Worm (Caenorhabditis elegans) whole organism, L1 larva: Measurements from ENCODE around the gene srsx-30.

ENCODE experiments used
- aha-1 ChIP-seq: fragments of 150-350 bp; optimal IDR thresholded peaks from 2 replicates; lab custom pipeline; 2014; ENCODE audit warnings: missing biosample characterization, missing genetic modification characterization
- aly-2 ChIP-seq: fragments of 150-350 bp; optimal IDR thresholded peaks from 2 replicates; lab custom pipeline; 2014; ENCODE audit warnings: missing biosample characterization, missing genetic modification characterization
- blmp-1 ChIP-seq: fragments of 150-350 bp; optimal IDR thresholded peaks from 2 replicates; lab custom pipeline; 2014; ENCODE audit warnings: missing biosample characterization, missing genetic modification characterization
- ceh-63 ChIP-seq: fragments of 200-800 bp; sonication (Bioruptor generic); optimal IDR thresholded peaks from 2 replicates; lab custom pipeline; 2018; ENCODE audit warnings: mild to moderate bottlenecking, missing genetic modification characterization, missing compliant biosample characterization
- ceh-8 ChIP-seq: fragments of 200-800 bp; sonication (Bioruptor generic); optimal IDR thresholded peaks from 2 replicates; lab custom pipeline; 2018; ENCODE audit warnings: mild to moderate bottlenecking, missing genetic modification characterization, moderate library complexity, missing compliant biosample characterization
- ceh-88 ChIP-seq: fragments of 200-800 bp; sonication (Bioruptor generic); IDR thresholded peaks from 2 replicates; pipeline ENCODE4 v1.3.6; 2022; ENCODE audit warnings: missing genetic modification characterization, missing compliant biosample characterization
- efl-1 ChIP-seq, 4 experiments: fragments of 150-350 bp; optimal IDR thresholded peaks in 3 of 4; peaks in 1 of 4; 1 replicate in 1 of 4; 2 replicates in 3 of 4; lab custom pipeline; 2014; ENCODE audit warnings: missing biosample characterization in 2 of 4, missing genetic modification characterization in 2 of 4, missing genetic modification reagents in 2 of 4
- efl-3 ChIP-seq: fragments of 200-800 bp; sonication (Bioruptor generic); optimal IDR thresholded peaks from 2 replicates; lab custom pipeline; 2018; ENCODE audit warnings: mild to moderate bottlenecking, missing genetic modification characterization, missing compliant biosample characterization
- egl-27 ChIP-seq, 2 experiments: fragments of 150-350 bp in 1 of 2; sonication (generic microtip); optimal IDR thresholded peaks; 3 replicates each; lab custom pipeline; 2017 to 2018; ENCODE audit warnings: missing biosample characterization in 2 of 2, missing genetic modification characterization in 2 of 2, missing genetic modification reagents in 2 of 2
- elt-2 ChIP-seq: sonication (generic microtip); optimal IDR thresholded peaks from 2 replicates; lab custom pipeline; 2016; ENCODE audit warnings: missing genetic modification characterization, mild to moderate bottlenecking, inconsistent platforms, missing compliant biosample characterization, missing genetic modification reagents
- ets-5 ChIP-seq: fragments of 200-800 bp; sonication (Bioruptor generic); IDR thresholded peaks from 2 replicates; pipeline ENCODE4 v1.3.6; 2022; ENCODE audit warnings: missing genetic modification characterization, missing compliant biosample characterization
- fkh-10 ChIP-seq: sonication (generic microtip); optimal IDR thresholded peaks from 2 replicates; lab custom pipeline; 2017; ENCODE audit warnings: missing biosample characterization, missing genetic modification reagents, missing genetic modification characterization
- fkh-4 ChIP-seq: sonication (generic microtip); optimal IDR thresholded peaks from 2 replicates; lab custom pipeline; 2016; ENCODE audit warnings: missing compliant biosample characterization, missing genetic modification characterization, borderline replicate concordance
- fkh-8 ChIP-seq: sonication (generic microtip); optimal IDR thresholded peaks from 2 replicates; lab custom pipeline; 2016; ENCODE audit warnings: mild to moderate bottlenecking, missing genetic modification characterization, missing compliant biosample characterization
- fos-1 ChIP-seq: fragments of 150-350 bp; optimal IDR thresholded peaks from 2 replicates; lab custom pipeline; 2014; ENCODE audit warnings: missing biosample characterization, missing genetic modification characterization
- grh-1 ChIP-seq: fragments of 200-800 bp; sonication (Bioruptor generic); IDR thresholded peaks from 2 replicates; pipeline ENCODE4 v1.3.6; 2022; ENCODE audit warnings: missing genetic modification reagents, missing genetic modification characterization, missing compliant biosample characterization
- hlh-17 ChIP-seq: fragments of 200-800 bp; sonication (Bioruptor generic); optimal IDR thresholded peaks from 2 replicates; lab custom pipeline; 2018; ENCODE audit warnings: missing genetic modification characterization, mild to moderate bottlenecking, missing compliant biosample characterization, moderate library complexity, borderline replicate concordance
- irx-1 ChIP-seq: sonication (generic microtip); optimal IDR thresholded peaks from 2 replicates; lab custom pipeline; 2016; ENCODE audit warnings: missing genetic modification characterization, missing compliant biosample characterization
- lin-13 ChIP-seq: fragments of 150-350 bp; optimal IDR thresholded peaks from 2 replicates; lab custom pipeline; 2014; ENCODE audit warnings: missing biosample characterization, missing genetic modification reagents, missing genetic modification characterization
- lin-14 ChIP-seq: fragments of 200-800 bp; sonication (Bioruptor generic); optimal IDR thresholded peaks from 2 replicates; lab custom pipeline; 2018; ENCODE audit warnings: mild to moderate bottlenecking, missing genetic modification characterization, moderate library complexity, missing compliant biosample characterization
- lin-15B ChIP-seq: fragments of 150-350 bp; sonication (generic microtip); optimal IDR thresholded peaks from 3 replicates; lab custom pipeline; 2014; ENCODE audit warnings: missing biosample characterization, missing genetic modification characterization
- lir-3 ChIP-seq: sonication (generic microtip); optimal IDR thresholded peaks from 2 replicates; lab custom pipeline; 2016; ENCODE audit warnings: mild to moderate bottlenecking, missing genetic modification characterization, moderate library complexity, missing compliant biosample characterization; ENCODE audit not compliant: poor library complexity
- lsy-2 ChIP-seq, 2 experiments: fragments of 150-350 bp; optimal IDR thresholded peaks; 2 replicates each; lab custom pipeline; 2014; ENCODE audit warnings: missing biosample characterization in 2 of 2, missing genetic modification characterization in 2 of 2
- mef-2 ChIP-seq: fragments of 150-350 bp; optimal IDR thresholded peaks from 2 replicates; lab custom pipeline; 2014; ENCODE audit warnings: missing biosample characterization, missing genetic modification characterization
- nhr-12 ChIP-seq: sonication (generic microtip); optimal IDR thresholded peaks from 2 replicates; lab custom pipeline; 2017; ENCODE audit warnings: missing biosample characterization, missing genetic modification characterization
- nhr-47 ChIP-seq: sonication (generic microtip); optimal IDR thresholded peaks from 2 replicates; lab custom pipeline; 2016; ENCODE audit warnings: mild to moderate bottlenecking, missing genetic modification characterization, moderate library complexity, missing compliant biosample characterization
- nhr-71 ChIP-seq: sonication (generic microtip); optimal IDR thresholded peaks from 2 replicates; lab custom pipeline; 2016; ENCODE audit warnings: mild to moderate bottlenecking, missing genetic modification characterization, moderate library complexity, missing compliant biosample characterization
- nhr-76 ChIP-seq: sonication (generic microtip); optimal IDR thresholded peaks from 2 replicates; lab custom pipeline; 2017; ENCODE audit warnings: missing biosample characterization, missing genetic modification characterization
- nhr-85 ChIP-seq: sonication (generic microtip); peaks from one replicate; lab custom pipeline; 2016; ENCODE audit warnings: missing genetic modification characterization, inconsistent platforms, missing compliant biosample characterization
- pag-3 ChIP-seq: sonication (generic microtip); optimal IDR thresholded peaks from 2 replicates; lab custom pipeline; 2017; ENCODE audit warnings: missing genetic modification characterization, mild to moderate bottlenecking, missing compliant biosample characterization, antibody characterized with exemption, borderline replicate concordance; ENCODE audit not compliant: insufficient read depth
- pax-3 ChIP-seq: fragments of 200-800 bp; sonication (Bioruptor generic); optimal IDR thresholded peaks from 2 replicates; lab custom pipeline; 2018; ENCODE audit warnings: mild to moderate bottlenecking, missing genetic modification characterization, moderate library complexity, missing compliant biosample characterization
- rnt-1 ChIP-seq: sonication (generic microtip); optimal IDR thresholded peaks from 2 replicates; lab custom pipeline; 2016; ENCODE audit warnings: mild to moderate bottlenecking, missing genetic modification characterization, moderate library complexity, missing compliant biosample characterization
- skn-1 ChIP-seq: fragments of 150-350 bp; optimal IDR thresholded peaks from 2 replicates; lab custom pipeline; 2014; ENCODE audit warnings: missing biosample characterization, missing genetic modification characterization
- snpc-4 ChIP-seq: fragments of 150-350 bp; optimal IDR thresholded peaks from 2 replicates; lab custom pipeline; 2014; ENCODE audit warnings: missing biosample characterization, missing genetic modification characterization
- sox-4 ChIP-seq: sonication (generic microtip); optimal IDR thresholded peaks from 2 replicates; lab custom pipeline; 2016; ENCODE audit warnings: missing genetic modification characterization, missing compliant biosample characterization
- sptf-1 ChIP-seq: fragments of 150-350 bp; optimal IDR thresholded peaks from 2 replicates; lab custom pipeline; 2014; ENCODE audit warnings: missing biosample characterization, missing genetic modification characterization
- swsn-7 ChIP-seq: sonication (generic microtip); optimal IDR thresholded peaks from 2 replicates; lab custom pipeline; 2016; ENCODE audit warnings: missing genetic modification characterization, missing compliant biosample characterization
- unc-30 ChIP-seq: sonication (generic microtip); optimal IDR thresholded peaks from 2 replicates; lab custom pipeline; 2017; ENCODE audit warnings: missing biosample characterization, missing genetic modification characterization
- unc-62 ChIP-seq: fragments of 150-350 bp; optimal IDR thresholded peaks from 2 replicates; lab custom pipeline; 2014; ENCODE audit warnings: missing biosample characterization, missing genetic modification reagents, missing genetic modification characterization
- vab-15 ChIP-seq: sonication (generic microtip); optimal IDR thresholded peaks from 2 replicates; lab custom pipeline; 2017; ENCODE audit warnings: missing genotype, mild to moderate bottlenecking, missing genetic modification characterization, missing compliant biosample characterization
- xbp-1 ChIP-seq: sonication (generic microtip); optimal IDR thresholded peaks from 2 replicates; lab custom pipeline; 2016; ENCODE audit warnings: missing genetic modification characterization, missing compliant biosample characterization
- zag-1 ChIP-seq: fragments of 150-350 bp; optimal IDR thresholded peaks from 2 replicates; lab custom pipeline; 2014; ENCODE audit warnings: missing biosample characterization, missing genetic modification characterization
- ztf-11 ChIP-seq, 2 experiments: sonication (generic microtip); optimal IDR thresholded peaks; 2 replicates each; lab custom pipeline; 2016 to 2017; ENCODE audit warnings: missing genetic modification characterization in 2 of 2, missing biosample characterization in 1 of 2, missing compliant biosample characterization in 1 of 2
- ztf-4 ChIP-seq: fragments of 150-350 bp; optimal IDR thresholded peaks from 2 replicates; lab custom pipeline; 2014; ENCODE audit warnings: missing biosample characterization, missing genetic modification characterization

Gene srsx-30

DNA sequence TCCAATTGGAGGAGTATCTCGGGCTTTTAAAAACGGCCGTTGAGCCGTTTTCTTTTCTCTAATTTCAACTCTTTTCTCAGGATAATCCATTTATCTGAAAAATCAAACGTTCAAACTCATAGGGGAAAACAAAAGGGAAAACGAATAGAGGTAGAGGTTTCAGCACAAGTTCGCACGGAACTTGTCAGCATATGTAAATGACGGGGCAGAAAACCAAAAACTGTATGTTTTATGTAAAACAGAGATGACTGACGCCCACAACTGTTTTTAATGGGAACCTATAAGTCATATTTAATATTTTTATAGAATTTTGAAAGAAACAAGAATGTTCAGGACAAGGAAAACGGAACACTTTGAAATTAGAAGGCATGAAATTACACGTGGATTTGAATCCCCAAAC lies 7.7 kb downstream of the srsx-30 start, which contains the start of gene C51E3.6:
TSS of gene C51E3.6 (minus strand) at position 101 of the 400 bp plus-strand sequence.
- TF ChIP-seq pag-3: no peak

DNA sequence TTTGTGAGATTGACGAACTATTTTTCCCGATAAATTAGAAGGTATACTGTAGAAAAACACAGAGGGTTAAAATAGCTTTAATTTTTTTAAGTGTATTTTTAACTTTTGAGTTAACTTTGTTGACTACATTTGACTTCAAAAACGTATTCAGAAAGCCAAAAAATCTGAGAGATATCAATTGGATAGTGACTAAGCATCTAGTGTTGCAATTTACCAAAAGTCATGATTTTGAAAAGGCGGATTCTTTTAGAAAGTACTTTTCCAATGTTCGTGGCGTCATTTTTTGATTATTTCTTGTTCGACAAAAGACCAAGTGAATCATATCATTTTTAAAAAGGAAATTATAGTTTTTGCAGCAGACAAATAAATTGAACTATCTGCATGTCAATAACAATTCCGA lies 10.2 kb downstream of the srsx-30 start:
- TF ChIP-seq nhr-47 (tag; lab: Kevin White, UChicago) (peak; percentile 41), ceh-8 (no peak), lin-14 (GFP tag; lab: Kevin White, UChicago) (no peak), fkh-4 (tag; lab: Kevin White, UChicago) (no peak), unc-30 (no peak), nhr-71 (tag; lab: Kevin White, UChicago) (peak; percentile 13), aly-2 (tag; lab: Kevin White, UChicago) (peak; percentile 34), ceh-63 (GFP tag; lab: Kevin White, UChicago) (no peak), lsy-2 (tag; optimal IDR thresholded peaks at IDR 0.05; lab: Kevin White, UChicago) (peak in 1 of 2 experiments; percentile 16), lin-13 (GFP tag; lab: Kevin White, UChicago) (no peak), fos-1 (tag; lab: Kevin White, UChicago) (no peak), xbp-1 (tag; lab: Kevin White, UChicago) (no peak), ets-5 (GFP tag; lab: Robert Waterston, UW) (no peak), lin-15B (tag; lab: Kevin White, UChicago) (no peak)

DNA sequence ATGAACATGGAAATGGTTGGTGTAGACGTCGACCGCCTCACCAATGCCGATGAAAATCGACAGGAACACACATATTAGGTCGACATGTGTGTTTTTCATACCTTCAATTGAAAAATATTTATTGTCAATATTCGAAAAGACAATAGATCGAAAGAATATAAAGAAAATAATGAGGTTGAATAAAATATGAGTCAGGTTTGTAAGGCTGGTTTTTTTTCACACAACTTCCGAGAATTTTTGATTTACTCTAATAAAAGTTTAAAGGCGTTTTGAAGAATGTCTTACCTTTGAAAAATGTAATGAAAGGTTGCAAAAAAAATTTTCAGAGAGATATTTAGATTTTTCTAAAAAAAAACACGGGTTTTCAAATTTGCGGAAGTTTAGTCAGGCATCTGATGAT lies 15.0 kb downstream of the srsx-30 start, which contains the start of gene egl-3:
TSS of gene egl-3 (minus strand) at position 101 of the 400 bp plus-strand sequence.
- no peak for TF ChIP-seq unc-62 (GFP tag; lab: Kevin White, UChicago)
- no peak for TF ChIP-seq swsn-7 (tag; lab: Kevin White, UChicago)
- no peak for TF ChIP-seq efl-3
- no peak for TF ChIP-seq egl-27 (tag; optimal IDR thresholded peaks at IDR 0.05; lab: Kevin White, UChicago)
- TF ChIP-seq, all 84 proteins: peak for 0

DNA sequence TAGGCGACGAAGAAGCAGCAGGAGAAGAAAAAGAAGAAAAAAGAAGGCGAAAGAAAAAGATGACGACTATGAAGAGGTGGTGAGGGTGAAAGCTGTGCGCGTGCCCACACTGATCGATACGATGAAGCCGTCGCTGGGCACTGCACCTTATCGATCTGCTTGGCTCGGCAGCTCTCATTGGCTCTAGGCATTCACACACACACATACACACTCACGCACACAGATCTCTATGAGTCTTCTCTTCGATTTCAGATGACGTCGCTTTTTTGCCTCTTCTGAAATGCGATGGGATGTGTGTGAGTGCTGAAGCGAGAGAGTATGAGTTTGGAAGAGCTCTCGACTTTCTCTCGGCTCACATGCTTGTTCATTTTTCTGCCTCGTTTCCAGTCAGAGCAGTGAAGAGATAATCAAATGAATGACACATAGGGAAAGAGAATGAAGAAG lies 16.0 kb downstream of the srsx-30 start:
- TF ChIP-seq fkh-8 (peak; percentile 98), blmp-1 (tag; lab: Kevin White, UChicago) (no peak), lsy-2 (tag; optimal IDR thresholded peaks at IDR 0.05; lab: Kevin White, UChicago) (peak; percentile 56 to 78), ceh-8 (peak; percentile 77), sptf-1 (tag; lab: Kevin White, UChicago) (no peak), unc-30 (no peak), hlh-17 (GFP tag; lab: Kevin White, UChicago) (no peak), vab-15 (no peak), zag-1 (tag; lab: Kevin White, UChicago) (peak; percentile 75), fkh-10 (GFP tag; lab: Kevin White, UChicago) (peak; percentile 97), ztf-4 (tag; lab: Kevin White, UChicago) (peak; percentile 76), grh-1 (GFP tag; lab: Robert Waterston, UW) (no peak), elt-2 (no peak), fkh-4 (tag; lab: Kevin White, UChicago) (no peak), nhr-71 (tag; lab: Kevin White, UChicago) (peak; percentile 90), unc-62 (GFP tag; lab: Kevin White, UChicago) (no peak), ceh-88 (GFP tag; lab: Robert Waterston, UW) (peak; percentile 46; the same call in 1 of the 2 replicates), nhr-85 (tag; lab: Kevin White, UChicago) (no peak), skn-1 (tag; lab: Kevin White, UChicago) (no peak), nhr-76 (tag; lab: Kevin White, UChicago) (no peak), aly-2 (tag; lab: Kevin White, UChicago) (no peak), ztf-11 (tag; optimal IDR thresholded peaks at IDR 0.05; lab: Kevin White, UChicago) (peak in 1 of 2 experiments; percentile 25), ceh-63 (GFP tag; lab: Kevin White, UChicago) (no peak), pax-3 (tag; lab: Kevin White, UChicago) (peak; percentile 78), lir-3 (tag; lab: Kevin White, UChicago) (no peak), nhr-12 (tag; lab: Kevin White, UChicago) (no peak), mef-2 (tag; lab: Kevin White, UChicago) (peak; percentile 53), aha-1 (tag; lab: Kevin White, UChicago) (no peak), rnt-1 (tag; lab: Kevin White, UChicago) (no peak), snpc-4 (peak; percentile 45), nhr-47 (tag; lab: Kevin White, UChicago) (peak; percentile 87), lin-15B (tag; lab: Kevin White, UChicago) (peak; percentile 5), sox-4 (tag; lab: Kevin White, UChicago) (peak; percentile 43), irx-1 (peak; percentile 55), efl-1 (optimal IDR thresholded peaks at IDR 0.05; lab: Kevin White, UChicago) (peak; percentile 44 to 53), efl-1 (GFP tag; optimal IDR thresholded peaks at IDR 0.05 in 1 of 2; lab: Kevin White, UChicago) (peak in 1 of 2 experiments; percentile 19)
